Worm (Caenorhabditis elegans) whole organism, mixed stage, embryonic: ENCODE results near the gene acdh-6.

Experiments used
- nhr-12 ChIP-seq: fragments of 150-350 bp; optimal IDR thresholded peaks from 2 replicates; lab custom pipeline; 2014; ENCODE audit warnings: missing biosample characterization, missing genetic modification characterization
- unc-39 ChIP-seq: fragments of 150-350 bp; optimal IDR thresholded peaks from 2 replicates; lab custom pipeline; 2014; ENCODE audit warnings: missing biosample characterization, missing genetic modification characterization

- TF ChIP-seq unc-39 (tag; lab: Kevin White, UChicago) (no peak), nhr-12 (tag; lab: Kevin White, UChicago) (no peak)
Observed at ce11 chrIII:8529002-8529401, 31.9 kb upstream of the acdh-6 start.
